Worm (Caenorhabditis elegans) whole organism, L4 larva: ENCODE results near the gene srw-33.

Source experiments
- F26F4.8 ChIP-seq: fragments of 200-800 bp; sonication (Bioruptor generic); conservative IDR thresholded peaks from 2 replicates; pipeline ENCODE4 v1.3.6; 2022; ENCODE audit warnings: missing genetic modification characterization, missing compliant biosample characterization
- T20F7.1 ChIP-seq: fragments of 200-800 bp; sonication (Bioruptor generic); optimal IDR thresholded peaks from 2 replicates; lab custom pipeline; 2018; ENCODE audit warnings: mild to moderate bottlenecking, missing genetic modification characterization, missing compliant biosample characterization
- Y105C5A.15 ChIP-seq: fragments of 200-800 bp; sonication (Bioruptor generic); IDR thresholded peaks from 2 replicates; pipeline ENCODE4 v1.3.6; 2022; ENCODE audit warnings: missing genetic modification characterization, missing compliant biosample characterization
- Y75B8A.6 ChIP-seq: fragments of 200-800 bp; sonication (Bioruptor generic); IDR thresholded peaks from 2 replicates; pipeline ENCODE4 v1.3.6; 2022; ENCODE audit warnings: missing genetic modification reagents, missing genetic modification characterization, missing compliant biosample characterization
- ZK337.2 ChIP-seq: fragments of 200-800 bp; sonication (Bioruptor generic); IDR thresholded peaks from 2 replicates; pipeline ENCODE4 v1.3.6; 2022; ENCODE audit warnings: missing genetic modification reagents, missing genetic modification characterization, missing compliant biosample characterization
- aly-2 ChIP-seq: sonication (generic microtip); optimal IDR thresholded peaks from 2 replicates; lab custom pipeline; 2018; ENCODE audit warnings: missing biosample characterization, missing genetic modification characterization
- ceh-28 ChIP-seq: fragments of 150-350 bp; optimal IDR thresholded peaks from 2 replicates; lab custom pipeline; 2014; ENCODE audit warnings: missing biosample characterization, missing genetic modification reagents, missing genetic modification characterization
- daf-12 ChIP-seq: fragments of 150-350 bp; optimal IDR thresholded peaks from 2 replicates; lab custom pipeline; 2014; ENCODE audit warnings: missing biosample characterization, missing genetic modification reagents, missing genetic modification characterization
- daf-16 ChIP-seq, 3 experiments: sonication (generic microtip); optimal IDR thresholded peaks; 2 replicates each; lab custom pipeline; 2016 to 2017; ENCODE audit warnings: missing genetic modification characterization in 3 of 3, missing genetic modification reagents in 3 of 3, mild to moderate bottlenecking in 2 of 3, missing compliant biosample characterization in 2 of 3, missing biosample characterization in 1 of 3, moderate library complexity in 1 of 3
- dve-1 ChIP-seq: sonication (generic microtip); optimal IDR thresholded peaks from 2 replicates; lab custom pipeline; 2017; ENCODE audit warnings: antibody characterized with exemption, mild to moderate bottlenecking, missing genetic modification characterization, missing compliant biosample characterization; ENCODE audit not compliant: insufficient read depth
- egl-27 ChIP-seq: sonication (generic microtip); optimal IDR thresholded peaks from 3 replicates; lab custom pipeline; 2017; ENCODE audit warnings: missing biosample characterization, missing genetic modification reagents, missing genetic modification characterization
- egl-43 ChIP-seq: fragments of 200-800 bp; sonication (Bioruptor generic); IDR thresholded peaks from 2 replicates; pipeline ENCODE4 v1.3.6; 2022; ENCODE audit warnings: missing genetic modification reagents, missing genetic modification characterization, missing compliant biosample characterization
- lin-39 ChIP-seq: fragments of 150-350 bp; optimal IDR thresholded peaks from 2 replicates; lab custom pipeline; 2014; ENCODE audit warnings: missing biosample characterization, missing genetic modification reagents, missing genetic modification characterization
- madf-5 ChIP-seq, 2 experiments: fragments of 200-800 bp; sonication (Bioruptor generic); IDR thresholded peaks; 2 replicates each; pipeline ENCODE4 v1.3.6; 2022; ENCODE audit warnings: missing compliant biosample characterization in 2 of 2, missing genetic modification characterization in 2 of 2
- madf-9 ChIP-seq: fragments of 200-800 bp; sonication (Bioruptor generic); conservative IDR thresholded peaks from 2 replicates; pipeline ENCODE4 v1.3.6; 2022; ENCODE audit warnings: missing genetic modification reagents, missing genetic modification characterization, missing compliant biosample characterization
- mdt-29 ChIP-seq: fragments of 200-800 bp; sonication (Bioruptor generic); IDR thresholded peaks from 2 replicates; pipeline ENCODE4 v1.3.6; 2022; ENCODE audit warnings: missing genetic modification reagents, missing genetic modification characterization, missing compliant biosample characterization
- mep-1 ChIP-seq: fragments of 150-350 bp; sonication (generic microtip); optimal IDR thresholded peaks from 3 replicates; lab custom pipeline; 2014; ENCODE audit warnings: missing biosample characterization, missing genetic modification characterization
- nhr-237 ChIP-seq: sonication (generic microtip); optimal IDR thresholded peaks from 2 replicates; lab custom pipeline; 2017; ENCODE audit warnings: missing biosample characterization, missing genetic modification characterization
- nhr-28 ChIP-seq: fragments of 150-350 bp; optimal IDR thresholded peaks from 2 replicates; lab custom pipeline; 2014; ENCODE audit warnings: missing biosample characterization, missing genetic modification characterization
- nhr-41 ChIP-seq: fragments of 200-800 bp; sonication (Bioruptor generic); IDR thresholded peaks from 2 replicates; pipeline ENCODE4 v1.3.6; 2022; ENCODE audit warnings: missing genetic modification reagents, missing genetic modification characterization, missing compliant biosample characterization
- pqm-1 ChIP-seq: sonication (generic microtip); optimal IDR thresholded peaks from 2 replicates; lab custom pipeline; 2017; ENCODE audit warnings: missing biosample characterization, missing genetic modification characterization
- sdz-12 ChIP-seq: fragments of 200-800 bp; sonication (Bioruptor generic); optimal IDR thresholded peaks from 2 replicates; lab custom pipeline; 2018; ENCODE audit warnings: mild to moderate bottlenecking, missing genetic modification characterization, missing compliant biosample characterization
- tag-97 ChIP-seq: fragments of 200-800 bp; sonication (Bioruptor generic); IDR thresholded peaks from 2 replicates; pipeline ENCODE4 v1.3.6; 2022; ENCODE audit warnings: missing genetic modification characterization, missing compliant biosample characterization
- unc-62 ChIP-seq, 3 experiments: fragments of 150-350 bp in 1 of 3; sonication (generic microtip); optimal IDR thresholded peaks in 2 of 3; peaks in 1 of 3; 1 replicate in 1 of 3; 2 replicates in 2 of 3; lab custom pipeline; 2014 to 2017; ENCODE audit warnings: missing biosample characterization in 3 of 3, missing genetic modification characterization in 3 of 3, missing genetic modification reagents in 3 of 3, missing genotype in 1 of 3
- zip-11 ChIP-seq: fragments of 200-800 bp; sonication (Bioruptor generic); IDR thresholded peaks from 2 replicates; pipeline ENCODE4 v1.3.6; 2022; ENCODE audit warnings: missing genetic modification characterization, missing compliant biosample characterization

The srw-33 gene

ce11 chrV:15432457-15432856 is 18.9 kb downstream of the srw-33 start, which contains the start of gene T26H5.8 (continued):
- TF ChIP-seq Y105C5A.15 (GFP tag; lab: Robert Waterston, UW) (no peak), ceh-28 (tag; lab: Kevin White, UChicago) (no peak)

ce11 chrV:15431322-15432052 is 19.8 kb downstream of the srw-33 start:
- TF ChIP-seq ZK337.2 (GFP tag; lab: Robert Waterston, UW) (0 out of 2 replicates have a peak, but pooled peaks have one; percentile 35), Y75B8A.6 (GFP tag; lab: Robert Waterston, UW) (peak; percentile 63; the same call in 1 of the 2 replicates), aly-2 (tag; lab: Kevin White, UChicago) (no peak), unc-62 (GFP tag; optimal IDR thresholded peaks at IDR 0.05 in 1 of 2; lab: Kevin White, UChicago) (peak in 1 of 2 experiments; percentile 63), unc-62 (tag; optimal IDR thresholded peaks at IDR 0.05; lab: Kevin White, UChicago) (no peak), lin-39 (tag; lab: Kevin White, UChicago) (peak; percentile 33), tag-97 (GFP tag; lab: Robert Waterston, UW) (0 out of 2 replicates have a peak, but pooled peaks have one; percentile 35), madf-5 (GFP tag; IDR thresholded peaks at IDR 0.05; lab: Robert Waterston, UW) (no peak; a peak in 1 of 4 replicates)

ce11 chrV:15429125-15429524 is 22.2 kb downstream of the srw-33 start:
- peak; percentile 69; the same call in 1 of the 2 replicates for TF ChIP-seq nhr-41
- TF ChIP-seq Y105C5A.15 (GFP tag; lab: Robert Waterston, UW) = peak; percentile 40; the same call in 1 of the 2 replicates
- peak; percentile 74; the same call in 1 of the 2 replicates for TF ChIP-seq F26F4.8 (GFP tag; lab: Robert Waterston, UW)
- TF ChIP-seq, all 104 proteins: peak for 3; not testable (repeated sequence) for 101

- TF ChIP-seq dve-1 (tag; lab: Kevin White, UChicago) = peak; percentile 41
- TF ChIP-seq Y105C5A.15 (GFP tag; lab: Robert Waterston, UW) = no peak
- peak; percentile 31 for TF ChIP-seq T20F7.1 (GFP tag; lab: Kevin White, UChicago)
- TF ChIP-seq daf-16 (GFP tag; optimal IDR thresholded peaks at IDR 0.05; lab: Kevin White, UChicago) = no peak
- peak; percentile 23 for TF ChIP-seq daf-16 (tag; optimal IDR thresholded peaks at IDR 0.05; lab: Kevin White, UChicago)
- TF ChIP-seq, all 104 proteins: peak for 3
Measured at ce11 chrV:15426944-15427343, 24.4 kb downstream of the srw-33 start, which contains the start of gene fbxa-209. fbxa-209 (minus strand) TSS chrV:15427044.

ce11 chrV:15425368-15426091 is 25.8 kb downstream of the srw-33 start, which contains the start of gene Y36E3A.2:
Y36E3A.2 (plus strand) TSS chrV:15426041.
- TF ChIP-seq dve-1 (tag; lab: Kevin White, UChicago) = peak; percentile 32
- no peak for TF ChIP-seq madf-9 (GFP tag; lab: Robert Waterston, UW)
- TF ChIP-seq egl-27 (tag; lab: Kevin White, UChicago) = no peak
- no peak for TF ChIP-seq egl-43 (GFP tag; lab: Robert Waterston, UW)
- no peak for TF ChIP-seq daf-12 (tag; lab: Kevin White, UChicago)
- no peak for TF ChIP-seq daf-16 (GFP tag; optimal IDR thresholded peaks at IDR 0.05; lab: Kevin White, UChicago)
- peak; percentile 30 for TF ChIP-seq daf-16 (tag; optimal IDR thresholded peaks at IDR 0.05; lab: Kevin White, UChicago)
- no peak for TF ChIP-seq mdt-29 (GFP tag; lab: Robert Waterston, UW)
- TF ChIP-seq mep-1 (tag; lab: Kevin White, UChicago) = no peak
- peak; percentile 65 for TF ChIP-seq pqm-1
- peak; percentile 6 for TF ChIP-seq nhr-28 (tag; lab: Kevin White, UChicago)

ce11 chrV:15423601-15424000 is 27.7 kb downstream of the srw-33 start, which contains the start of gene fbxa-104:
fbxa-104 (minus strand) TSS chrV:15423683.
- TF ChIP-seq zip-11 (GFP tag; lab: Robert Waterston, UW) = no peak
- peak in 1 of 2 experiments; percentile 96 for TF ChIP-seq unc-62 (GFP tag; optimal IDR thresholded peaks at IDR 0.05 in 1 of 2; lab: Kevin White, UChicago)
- no peak for TF ChIP-seq unc-62 (tag; optimal IDR thresholded peaks at IDR 0.05; lab: Kevin White, UChicago)
- no peak for TF ChIP-seq sdz-12 (GFP tag; lab: Kevin White, UChicago)
- TF ChIP-seq nhr-237 (tag; lab: Kevin White, UChicago) = no peak
